Worm (Caenorhabditis elegans): Measurements from ENCODE around the gene F21C10.1.

DNA sequence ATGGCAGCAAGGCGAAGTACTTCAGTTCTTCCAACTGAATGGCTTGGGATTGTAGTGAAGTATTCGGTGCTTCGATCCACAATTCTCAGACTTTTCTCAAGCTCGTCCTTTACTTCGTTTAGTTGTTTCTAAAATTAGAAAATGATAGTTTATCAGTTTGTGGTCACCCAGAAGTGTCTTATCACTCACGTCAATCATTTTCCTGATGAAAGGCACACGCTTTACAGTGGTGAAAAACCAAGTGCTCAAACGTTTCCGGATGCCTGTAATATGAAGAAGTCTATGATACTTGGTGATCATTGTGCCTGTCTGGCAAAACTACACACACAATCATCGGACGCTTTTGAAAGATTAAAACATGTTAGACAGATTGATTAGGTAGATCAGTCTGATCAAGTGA lies 14.1 kb downstream of the F21C10.1 start:
- TF ChIP-seq unc-62 (GFP tag; optimal IDR thresholded peaks at IDR 0.05) = no peak
- TF ChIP-seq egl-27 (tag; optimal IDR thresholded peaks at IDR 0.05) = no peak
- TF ChIP-seq nhr-25 (tag; optimal IDR thresholded peaks at IDR 0.05) = no peak
- no peak for TF ChIP-seq ZK546.5 (tag; optimal IDR thresholded peaks at IDR 0.05)
- TF ChIP-seq fos-1 (tag; optimal IDR thresholded peaks at IDR 0.05) = peak; percentile 16
- TF ChIP-seq nhr-11 (tag; optimal IDR thresholded peaks at IDR 0.05) = no peak
- TF ChIP-seq lin-13 (GFP tag; optimal IDR thresholded peaks at IDR 0.05) = no peak
- no peak for TF ChIP-seq F13H6.1 (tag; optimal IDR thresholded peaks at IDR 0.05)
- no peak for TF ChIP-seq nhr-77 (tag; optimal IDR thresholded peaks at IDR 0.05)
- TF ChIP-seq unc-55 (GFP tag; optimal IDR thresholded peaks at IDR 0.05) = no peak

All from whole organism, L2 larva.